Fruit fly (Drosophila melanogaster) S2 (cell line): ENCODE results near the gene Mps1.

ENCODE experiments used
- CG8478 ChIP-seq: fragments of >200 bp; optimal IDR thresholded peaks from 2 replicates; lab custom pipeline; 2018
- CTCF ChIP-seq, 2 experiments: fragments of >200 bp; optimal IDR thresholded peaks; 2 replicates each; lab custom pipeline; 2018

dm6 chr3R:17684854-17685253, 13.8 kb downstream of the Mps1 start, which contains the start of the genes CG31251 and CG31360:
- TF ChIP-seq CG8478 (lab: Kevin White, UChicago) = no peak
- no peak for TF ChIP-seq CTCF (optimal IDR thresholded peaks at IDR 0.05; lab: Kevin White, UChicago)
